Fruit fly (Drosophila melanogaster): ENCODE results near the gene CG14395.

CG14395 gene

DNA sequence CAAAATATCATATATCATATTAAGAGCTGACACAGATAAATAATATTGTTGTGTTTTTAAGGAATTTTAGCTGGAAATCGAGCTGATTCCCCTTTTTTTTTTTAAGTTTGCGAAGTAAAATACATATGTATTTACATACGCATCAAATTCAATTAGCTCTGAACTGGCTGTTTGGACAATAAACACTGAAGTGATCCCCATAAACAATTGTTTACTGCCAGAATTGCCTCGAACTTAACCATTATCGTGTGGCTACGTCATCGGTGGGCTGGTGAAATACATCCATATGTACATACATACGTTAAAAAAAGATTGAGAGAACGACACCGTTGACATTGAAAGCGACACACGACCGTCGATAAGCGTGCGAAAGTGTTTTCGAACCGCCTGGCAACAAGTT is 53.6 kb downstream of the CG14395 start:
- TF ChIP-seq psq (optimal IDR thresholded peaks at IDR 0.05) (no peak), pan (optimal IDR thresholded peaks at IDR 0.05) (no peak), usp (GFP tag; optimal IDR thresholded peaks at IDR 0.05) (no peak), CG8478 (optimal IDR thresholded peaks at IDR 0.05) (no peak), EcR (GFP tag; optimal IDR thresholded peaks at IDR 0.05) (no peak), Dll (optimal IDR thresholded peaks at IDR 0.05) (no peak)

DNA sequence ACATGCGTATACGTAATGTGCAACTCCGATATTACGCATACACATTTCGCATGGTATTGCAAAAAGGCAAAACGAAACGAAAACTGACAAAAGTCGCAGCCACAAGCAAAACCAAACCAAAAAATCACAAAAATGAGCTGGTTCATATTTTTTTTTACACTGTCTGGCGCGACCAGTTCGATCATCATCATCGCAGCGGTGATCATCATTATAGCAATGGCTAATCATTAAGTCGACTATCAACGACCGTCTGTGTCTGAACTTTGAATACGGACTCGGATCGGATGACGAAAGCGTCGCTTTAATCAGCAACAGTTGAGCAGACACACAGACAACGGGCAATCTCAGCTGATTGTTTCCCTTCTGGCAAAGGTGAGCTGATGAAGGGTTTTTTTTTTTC is 54.3 kb downstream of the CG14395 start:
- TF ChIP-seq pan (optimal IDR thresholded peaks at IDR 0.05) (no peak), psq (optimal IDR thresholded peaks at IDR 0.05) (no peak), Dll (optimal IDR thresholded peaks at IDR 0.05) (no peak), EcR (GFP tag; optimal IDR thresholded peaks at IDR 0.05) (no peak), usp (GFP tag; optimal IDR thresholded peaks at IDR 0.05) (no peak), CG8478 (optimal IDR thresholded peaks at IDR 0.05) (no peak)

dm6 chr3R:12717588-12718535 is 55.2 kb downstream of the CG14395 start:
- no peak for TF ChIP-seq CG8478 (optimal IDR thresholded peaks at IDR 0.05)
- TF ChIP-seq Dll (optimal IDR thresholded peaks at IDR 0.05): no peak
- TF ChIP-seq psq (optimal IDR thresholded peaks at IDR 0.05): no peak
- no peak for TF ChIP-seq usp (GFP tag; optimal IDR thresholded peaks at IDR 0.05)
- TF ChIP-seq EcR (GFP tag; optimal IDR thresholded peaks at IDR 0.05): no peak
- TF ChIP-seq pan (optimal IDR thresholded peaks at IDR 0.05): no peak

DNA sequence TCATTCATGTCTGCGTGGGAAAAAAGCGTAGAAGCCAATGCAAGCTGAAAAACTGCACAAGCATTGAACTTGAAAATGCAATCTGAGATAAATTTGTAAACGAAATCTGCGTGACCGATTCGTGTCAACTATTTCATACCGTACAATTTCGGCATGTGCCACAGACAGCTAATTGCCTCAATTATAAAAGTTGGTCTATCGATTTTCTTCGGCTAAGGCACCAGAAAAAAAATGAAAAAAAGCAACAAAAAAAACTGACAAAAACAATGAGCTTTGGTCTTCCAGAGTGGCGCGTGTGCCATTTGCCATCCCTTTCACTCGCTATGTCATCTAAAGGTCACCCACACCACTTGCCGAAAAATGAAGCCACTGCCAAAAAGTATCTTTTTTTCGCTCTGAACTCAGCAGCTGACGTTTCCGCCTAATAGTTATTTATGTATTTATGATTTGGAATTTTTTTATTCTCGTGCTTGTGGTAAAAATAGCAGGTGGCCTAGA is 56.0 kb downstream of the CG14395 start:
- TF ChIP-seq EcR (GFP tag; optimal IDR thresholded peaks at IDR 0.05) (no peak), psq (optimal IDR thresholded peaks at IDR 0.05) (no peak), pan (optimal IDR thresholded peaks at IDR 0.05) (no peak), Dll (optimal IDR thresholded peaks at IDR 0.05) (no peak), usp (GFP tag; optimal IDR thresholded peaks at IDR 0.05) (no peak), CG8478 (optimal IDR thresholded peaks at IDR 0.05) (no peak)

dm6 chr3R:12719627-12720343 is 57.2 kb downstream of the CG14395 start:
- TF ChIP-seq Dll (optimal IDR thresholded peaks at IDR 0.05) (no peak), CG8478 (optimal IDR thresholded peaks at IDR 0.05) (no peak), EcR (GFP tag; optimal IDR thresholded peaks at IDR 0.05) (no peak), psq (optimal IDR thresholded peaks at IDR 0.05) (no peak), usp (GFP tag; optimal IDR thresholded peaks at IDR 0.05) (no peak), pan (optimal IDR thresholded peaks at IDR 0.05) (no peak)

- no peak for TF ChIP-seq Dll (optimal IDR thresholded peaks at IDR 0.05)
- TF ChIP-seq psq (optimal IDR thresholded peaks at IDR 0.05): no peak
- no peak for TF ChIP-seq pan (optimal IDR thresholded peaks at IDR 0.05)
- TF ChIP-seq usp (GFP tag; optimal IDR thresholded peaks at IDR 0.05): no peak
- TF ChIP-seq CG8478 (optimal IDR thresholded peaks at IDR 0.05): no peak
- no peak for TF ChIP-seq EcR (GFP tag; optimal IDR thresholded peaks at IDR 0.05)
These were observed 57.9 kb downstream of the CG14395 start for dm6 chr3R:12720344-12721200.

DNA sequence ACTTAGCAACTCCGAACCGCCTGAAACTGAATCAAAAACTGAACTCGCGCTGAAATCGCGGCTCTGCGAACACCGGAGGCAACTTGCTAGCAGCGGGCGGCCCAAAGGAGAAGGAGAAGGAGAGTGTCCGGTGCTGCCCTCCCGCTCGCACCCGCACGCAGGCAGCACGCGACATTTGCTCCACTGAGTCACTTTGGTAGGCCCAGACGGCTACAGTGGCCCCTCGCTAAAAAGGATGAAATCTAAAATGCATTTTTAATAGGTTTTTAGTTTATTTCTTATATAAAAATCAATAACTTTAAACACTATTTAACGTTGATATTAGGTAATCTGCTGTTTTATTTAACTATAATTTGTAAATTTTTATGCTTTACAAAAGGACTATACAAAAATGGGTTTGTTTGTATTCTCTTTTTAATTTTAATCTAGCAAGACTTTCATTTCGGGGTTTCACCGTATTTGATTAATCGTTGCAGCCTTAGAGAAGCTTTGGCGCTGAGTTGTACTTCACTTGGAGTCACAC is 59.8 kb downstream of the CG14395 start, which contains the start of gene Men:
Gene Men, minus strand, starts transcription at position 51 of the 523 bp plus-strand sequence.
- TF ChIP-seq usp (GFP tag; optimal IDR thresholded peaks at IDR 0.05) (no peak), Dll (optimal IDR thresholded peaks at IDR 0.05) (no peak), psq (optimal IDR thresholded peaks at IDR 0.05) (no peak), CG8478 (optimal IDR thresholded peaks at IDR 0.05) (no peak), pan (optimal IDR thresholded peaks at IDR 0.05) (no peak), EcR (GFP tag; optimal IDR thresholded peaks at IDR 0.05) (no peak)
